6 worm cellular contexts compared by ENCODE assay signal in genomic region chrX:1060705-1061104, ce11.
TF ChIP-seq lines count a peak whose summit lies in the region.

No protein-coding gene starts in this region.

TF ChIP-seq in whole organism, L1 larva, 84 proteins besides CTCF, POLR2A, EP300 and RAD21 (continues in another document):
- peak in 1 of 3 experiments; percentile 23 for TF ChIP-seq ceh-82 (tag; optimal IDR thresholded peaks at IDR 0.05; lab: Kevin White, UChicago)
- TF ChIP-seq nhr-11 (tag; optimal IDR thresholded peaks at IDR 0.05; lab: Kevin White, UChicago): no peak
- TF ChIP-seq unc-86 (tag; optimal IDR thresholded peaks at IDR 0.05; lab: Kevin White, UChicago): peak; percentile 27
- TF ChIP-seq lin-14 (GFP tag; optimal IDR thresholded peaks at IDR 0.05; lab: Kevin White, UChicago): peak; percentile 56
- TF ChIP-seq nhr-237 (tag; optimal IDR thresholded peaks at IDR 0.05; lab: Kevin White, UChicago): no peak
- no peak for TF ChIP-seq pqm-1 (tag; optimal IDR thresholded peaks at IDR 0.05; lab: Kevin White, UChicago)
- TF ChIP-seq ceh-8 (GFP tag; optimal IDR thresholded peaks at IDR 0.05; lab: Kevin White, UChicago): no peak
- TF ChIP-seq lin-15B (tag; optimal IDR thresholded peaks at IDR 0.05; lab: Kevin White, UChicago): no peak
- TF ChIP-seq ces-1 (GFP tag; optimal IDR thresholded peaks at IDR 0.05; lab: Kevin White, UChicago): no peak
- TF ChIP-seq sox-4 (tag; optimal IDR thresholded peaks at IDR 0.05; lab: Kevin White, UChicago): no peak
- no peak for TF ChIP-seq lin-35 (GFP tag; optimal IDR thresholded peaks at IDR 0.05; lab: Kevin White, UChicago)
- TF ChIP-seq zip-4 (GFP tag; optimal IDR thresholded peaks at IDR 0.05; lab: Kevin White, UChicago): no peak
- no peak for TF ChIP-seq dpl-1 (GFP tag; optimal IDR thresholded peaks at IDR 0.05; lab: Kevin White, UChicago)
- peak; percentile 0 for TF ChIP-seq tbx-2 (tag; optimal IDR thresholded peaks at IDR 0.05; lab: Kevin White, UChicago)
- TF ChIP-seq nhr-28 (tag; optimal IDR thresholded peaks at IDR 0.05; lab: Kevin White, UChicago): no peak
- TF ChIP-seq lir-3 (tag; optimal IDR thresholded peaks at IDR 0.05; lab: Kevin White, UChicago; ENCODE audit: poor library complexity): no peak

TF ChIP-seq in whole organism, L2 larva, 48 proteins besides CTCF, POLR2A, EP300 and RAD21:
- TF ChIP-seq lin-39 (tag; optimal IDR thresholded peaks at IDR 0.05; lab: Kevin White, UChicago) (no peak), unc-39 (tag; optimal IDR thresholded peaks at IDR 0.05; lab: Kevin White, UChicago) (no peak), mab-5 (tag; optimal IDR thresholded peaks at IDR 0.05; lab: Kevin White, UChicago) (peak; percentile 79)

TF ChIP-seq in whole organism, L3 larva, 47 proteins besides CTCF, POLR2A, EP300 and RAD21:
- TF ChIP-seq ztf-11 (tag; optimal IDR thresholded peaks at IDR 0.05; lab: Kevin White, UChicago): no peak
- no peak for TF ChIP-seq sea-2 (GFP tag; optimal IDR thresholded peaks at IDR 0.05; lab: Kevin White, UChicago)
- peak; percentile 25 for TF ChIP-seq lin-39 (tag; optimal IDR thresholded peaks at IDR 0.05; lab: Kevin White, UChicago)
- TF ChIP-seq jun-1 (tag; optimal IDR thresholded peaks at IDR 0.05; lab: Kevin White, UChicago): no peak
- TF ChIP-seq egl-27 (tag; optimal IDR thresholded peaks at IDR 0.05; lab: Kevin White, UChicago): no peak
- TF ChIP-seq nhr-12 (tag; optimal IDR thresholded peaks at IDR 0.05; lab: Kevin White, UChicago): no peak
- no peak for TF ChIP-seq pha-4 (tag; optimal IDR thresholded peaks at IDR 0.05; lab: Kevin White, UChicago)
- peak; percentile 25 for TF ChIP-seq nfya-1 (tag; optimal IDR thresholded peaks at IDR 0.05; lab: Kevin White, UChicago; ENCODE audit: insufficient read depth)
- TF ChIP-seq unc-62 (GFP tag; optimal IDR thresholded peaks at IDR 0.05; lab: Kevin White, UChicago): no peak

TF ChIP-seq in whole organism, late embryonic, 69 proteins besides CTCF, POLR2A, EP300 and RAD21:
- no peak for TF ChIP-seq ets-4 (tag; optimal IDR thresholded peaks at IDR 0.05; lab: Kevin White, UChicago)
- peak; percentile 15 for TF ChIP-seq unc-55 (GFP tag; optimal IDR thresholded peaks at IDR 0.05; lab: Kevin White, UChicago)
- peak; percentile 55 for TF ChIP-seq unc-42 (tag; optimal IDR thresholded peaks at IDR 0.05; lab: Kevin White, UChicago)
- TF ChIP-seq ceh-14 (tag; optimal IDR thresholded peaks at IDR 0.05; lab: Kevin White, UChicago): peak; percentile 64
- TF ChIP-seq pag-3 (tag; optimal IDR thresholded peaks at IDR 0.05; lab: Kevin White, UChicago; ENCODE audit: borderline replicate concordance): no peak

TF ChIP-seq in whole organism, mixed stage, embryonic, 35 proteins besides CTCF, POLR2A, EP300 and RAD21:
- peak; percentile 64 for TF ChIP-seq ces-1 (GFP tag; optimal IDR thresholded peaks at IDR 0.05; lab: Kevin White, UChicago)
- TF ChIP-seq unc-120 (tag; optimal IDR thresholded peaks at IDR 0.05; lab: Kevin White, UChicago; ENCODE audit: poor library complexity, severe bottlenecking): no peak
- TF ChIP-seq snpc-4 (tag; optimal IDR thresholded peaks at IDR 0.05; lab: Kevin White, UChicago): no peak
- no peak for TF ChIP-seq ztf-11 (tag; optimal IDR thresholded peaks at IDR 0.05; lab: Kevin White, UChicago)
- no peak for TF ChIP-seq unc-39 (tag; optimal IDR thresholded peaks at IDR 0.05; lab: Kevin White, UChicago)
- TF ChIP-seq bed-3 (GFP tag; optimal IDR thresholded peaks at IDR 0.05; lab: Kevin White, UChicago): no peak

TF ChIP-seq in whole organism, young adult, 124 proteins besides CTCF, POLR2A, EP300 and RAD21:
- TF ChIP-seq B0261.1 (tag; optimal IDR thresholded peaks at IDR 0.05; lab: Kevin White, UChicago): no peak
- TF ChIP-seq madf-3 (GFP tag; IDR thresholded peaks at IDR 0.05; lab: Robert Waterston, UW): 0 out of 2 replicates have a peak, but pooled peaks have one; percentile 10
- no peak for TF ChIP-seq ceh-27 (GFP tag; optimal IDR thresholded peaks at IDR 0.05; lab: Kevin White, UChicago)
